Fruit fly (Drosophila melanogaster) whole organism, prepupa: ENCODE results near the gene CG5946.

Experiments
- CG6854 ChIP-seq: fragments of 200-800 bp; sonication (Bioruptor generic); optimal IDR thresholded peaks from 2 replicates; lab custom pipeline; 2017; ENCODE audit warnings: missing biosample characterization, mild to moderate bottlenecking, missing genetic modification characterization
- Lpt ChIP-seq: fragments of 200-800 bp; sonication (Bioruptor generic); optimal IDR thresholded peaks from 3 replicates; lab custom pipeline; 2016; ENCODE audit warnings: missing biosample characterization, missing genetic modification characterization

- TF ChIP-seq CG6854 (GFP tag; lab: Kevin White, UChicago) (no peak), Lpt (no peak)
These were observed 14.6 kb upstream of the CG5946 start, which contains the start of gene CG43064 for dm6 chr3L:11836575-11837077.
